Fruit fly (Drosophila melanogaster): ENCODE results near the gene Lint-1.

Gene Lint-1

DNA sequence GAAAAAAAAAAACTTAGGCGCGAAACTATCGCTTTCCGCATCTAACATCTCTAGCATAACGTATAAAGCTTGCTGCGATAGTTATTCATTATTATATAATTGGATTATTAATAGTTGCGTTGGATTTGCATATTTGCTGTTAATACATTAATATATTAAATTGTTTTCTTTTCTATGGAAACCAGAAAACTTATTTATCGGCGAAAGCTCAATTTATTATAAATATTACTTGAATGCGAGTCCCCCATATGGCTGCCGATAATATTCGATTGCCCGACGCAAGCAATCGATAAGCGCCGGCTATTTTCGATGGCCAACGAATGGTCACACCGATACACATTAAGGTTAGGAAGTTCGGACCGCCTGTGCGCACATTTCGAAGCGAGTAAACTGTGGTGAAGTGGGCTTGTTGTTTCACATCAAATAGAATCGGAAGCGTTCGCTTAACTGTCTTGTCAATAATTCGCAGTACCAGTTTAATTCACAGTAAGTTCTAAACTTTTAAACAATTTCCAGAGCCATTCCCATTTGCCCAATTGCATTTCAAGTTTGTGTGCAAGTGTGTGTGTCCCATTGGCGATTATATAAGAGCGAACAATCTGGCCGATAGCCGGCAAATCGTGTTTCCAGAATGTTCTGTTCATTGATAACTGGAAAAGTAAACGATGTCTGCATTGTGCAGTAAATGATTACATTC lies 40.8 kb upstream of the Lint-1 start, which contains the start of gene Hsp60A (continued):
- TF ChIP-seq Nf-YB (GFP tag; optimal IDR thresholded peaks at IDR 0.05) (peak; percentile 6), MESR4 (GFP tag; optimal IDR thresholded peaks at IDR 0.05) (peak; percentile 42), CG8290 (GFP tag; optimal IDR thresholded peaks at IDR 0.05) (no peak), CG8290 (tag; optimal IDR thresholded peaks at IDR 0.05) (no peak), CG4617 (GFP tag; optimal IDR thresholded peaks at IDR 0.05; ENCODE audit: borderline replicate concordance) (no peak), Vsx1 (GFP tag; optimal IDR thresholded peaks at IDR 0.05) (no peak), seq (GFP tag; IDR thresholded peaks at IDR 0.05) (no peak), Sin3A (optimal IDR thresholded peaks at IDR 0.05) (peak; percentile 10), vvl (GFP tag; IDR thresholded peaks at IDR 0.05) (0 out of 2 replicates have a peak, but pooled peaks have one; percentile 18), z (GFP tag; IDR thresholded peaks at IDR 0.05) (no peak), sima (GFP tag; optimal IDR thresholded peaks at IDR 0.05) (no peak), CG15073 (GFP tag; optimal IDR thresholded peaks at IDR 0.05) (no peak), CG15601 (tag; optimal IDR thresholded peaks at IDR 0.05) (peak; percentile 59), NFAT (GFP tag; IDR thresholded peaks at IDR 0.05) (no peak), caup (GFP tag; optimal IDR thresholded peaks at IDR 0.05; ENCODE audit: severe bottlenecking) (peak; percentile 10), CG1603 (tag; optimal IDR thresholded peaks at IDR 0.05) (no peak), B-H1 (GFP tag; IDR thresholded peaks at IDR 0.05) (peak; percentile 34; the same call in 1 of the 3 replicates), klu (GFP tag; IDR thresholded peaks at IDR 0.05) (no peak), CG6175 (GFP tag; IDR thresholded peaks at IDR 0.05) (no peak), tap (tag; optimal IDR thresholded peaks at IDR 0.05) (no peak), CG11085 (GFP tag; IDR thresholded peaks at IDR 0.05) (no peak), Ssrp (tag; optimal IDR thresholded peaks at IDR 0.05) (peak; percentile 48), Doc3 (GFP tag; IDR thresholded peaks at IDR 0.05; ENCODE audit: partially characterized antibody) (peak; percentile 84), Eip74EF (GFP tag; optimal IDR thresholded peaks at IDR 0.05) (no peak), ERR (GFP tag; optimal IDR thresholded peaks at IDR 0.05) (no peak), CG12659 (GFP tag; optimal IDR thresholded peaks at IDR 0.05) (peak; percentile 54), CG13894 (tag; optimal IDR thresholded peaks at IDR 0.05) (peak; percentile 56), CG10654 (GFP tag; optimal IDR thresholded peaks at IDR 0.05) (peak; percentile 23), CG10959 (GFP tag; IDR thresholded peaks at IDR 0.05) (peak; percentile 32; the same call in 1 of the 2 replicates), trem (tag; optimal IDR thresholded peaks at IDR 0.05) (peak; percentile 47), CG17912 (GFP tag; optimal IDR thresholded peaks at IDR 0.05) (no peak), Ada2b (GFP tag; IDR thresholded peaks at IDR 0.05) (no peak), CG34376 (GFP tag; optimal IDR thresholded peaks at IDR 0.05) (peak; percentile 6), nau (GFP tag; optimal IDR thresholded peaks at IDR 0.05) (no peak), MBD-R2 (GFP tag; IDR thresholded peaks at IDR 0.05) (peak; percentile 41), ase (GFP tag; IDR thresholded peaks at IDR 0.05) (peak; percentile 31; the same call in 1 of the 3 replicates), dan (GFP tag; IDR thresholded peaks at IDR 0.05) (no peak), CG7963 (GFP tag; IDR thresholded peaks at IDR 0.05; ENCODE audit: partially characterized antibody) (0 out of 3 replicates have a peak, but pooled peaks have one; percentile 54), YL-1 (GFP tag; optimal IDR thresholded peaks at IDR 0.05) (peak; percentile 6), CG12391 (tag; optimal IDR thresholded peaks at IDR 0.05) (peak; percentile 74), Mrtf (GFP tag; IDR thresholded peaks at IDR 0.05) (no peak), CG11398 (GFP tag; optimal IDR thresholded peaks at IDR 0.05) (no peak), CG1024 (GFP tag; IDR thresholded peaks at IDR 0.05) (no peak), rib (GFP tag; IDR thresholded peaks at IDR 0.05) (no peak), CG10274 (GFP tag; optimal IDR thresholded peaks at IDR 0.05) (no peak), HLH4C (GFP tag; IDR thresholded peaks at IDR 0.05; ENCODE audit: partially characterized antibody) (peak; percentile 87), CG12071 (GFP tag; optimal IDR thresholded peaks at IDR 0.05) (no peak), Ets97D (GFP tag; optimal IDR thresholded peaks at IDR 0.05) (peak; percentile 37), CG2202 (tag; optimal IDR thresholded peaks at IDR 0.05) (no peak), eve (GFP tag; optimal IDR thresholded peaks at IDR 0.05) (no peak)

Data from whole organism, embryonic.